Worm (Caenorhabditis elegans): Measurements from ENCODE around the gene C49F5.3.

DNA sequence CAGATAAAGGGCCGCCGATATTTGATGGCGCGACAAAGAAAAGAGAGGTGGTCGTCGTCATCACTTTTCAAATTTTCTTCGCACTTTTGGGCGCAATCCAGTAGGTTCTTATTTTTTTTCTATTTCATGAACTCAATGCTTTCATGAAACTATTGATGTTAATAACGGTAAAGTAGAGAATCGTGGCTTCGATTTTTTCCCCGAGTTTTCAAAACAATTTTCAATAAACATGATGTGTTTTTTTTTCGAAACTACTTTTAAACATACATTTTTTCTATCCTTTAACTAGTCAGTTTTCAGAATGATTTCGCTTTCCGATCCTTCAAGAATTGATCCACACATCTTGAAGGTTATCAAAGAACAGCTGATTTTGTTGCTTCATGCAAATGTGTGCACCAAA lies 2.5 kb upstream of the C49F5.3 start, which contains the start of gene C49F5.5:
- TF ChIP-seq snpc-4 (GFP tag; optimal IDR thresholded peaks at IDR 0.05), result no peak
- TF ChIP-seq snpc-4 (tag; optimal IDR thresholded peaks at IDR 0.05), result no peak
- no peak for TF ChIP-seq sptf-2 (GFP tag; optimal IDR thresholded peaks at IDR 0.05)
- TF ChIP-seq egrh-3 (GFP tag; IDR thresholded peaks at IDR 0.05), result no peak
